Fruit fly (Drosophila melanogaster) whole organism, prepupa: Measurements from ENCODE around the gene CG14190.

Experiments
- CG10669 ChIP-seq: fragments of 200-800 bp; sonication (Bioruptor generic); optimal IDR thresholded peaks from 3 replicates; lab custom pipeline; 2018; ENCODE audit warnings: missing biosample characterization, mild to moderate bottlenecking, missing genetic modification characterization, moderate library complexity
- CG11294 ChIP-seq: fragments of 200-800 bp; sonication (Bioruptor generic); IDR thresholded peaks from 2 replicates; pipeline ENCODE4 v1.3.6; 2022; ENCODE audit warnings: missing biosample characterization, missing genetic modification characterization
- CG15336 ChIP-seq: fragments of 200-800 bp; sonication (Bioruptor generic); IDR thresholded peaks from 2 replicates; pipeline ENCODE4 v1.3.6; 2022; ENCODE audit warnings: missing biosample characterization, missing genetic modification characterization
- CG16779 ChIP-seq: fragments of 200-800 bp; sonication (Bioruptor generic); optimal IDR thresholded peaks from 3 replicates; lab custom pipeline; 2017; ENCODE audit warnings: missing biosample characterization, mild to moderate bottlenecking, missing genetic modification characterization
- CG31627 ChIP-seq: fragments of 200-800 bp; sonication (Bioruptor generic); optimal IDR thresholded peaks from 3 replicates; lab custom pipeline; 2016; ENCODE audit warnings: missing biosample characterization, missing genetic modification characterization
- CG32006 ChIP-seq: fragments of 200-800 bp; sonication (Bioruptor generic); optimal IDR thresholded peaks from 3 replicates; lab custom pipeline; 2017; ENCODE audit warnings: missing biosample characterization, mild to moderate bottlenecking, missing genetic modification characterization
- CG34406 ChIP-seq: fragments of 200-800 bp; sonication (Bioruptor generic); optimal IDR thresholded peaks from 3 replicates; lab custom pipeline; 2016; ENCODE audit warnings: missing biosample characterization, missing genetic modification characterization
- CG4318 ChIP-seq: fragments of 200-800 bp; sonication (Bioruptor generic); optimal IDR thresholded peaks from 3 replicates; lab custom pipeline; 2017; ENCODE audit warnings: missing biosample characterization, mild to moderate bottlenecking, missing genetic modification characterization
- CG6163 ChIP-seq: fragments of 200-800 bp; sonication (Bioruptor generic); IDR thresholded peaks from 3 replicates; pipeline ENCODE4 v1.3.6; 2022; ENCODE audit warnings: missing biosample characterization, missing genetic modification characterization
- CG6792 ChIP-seq: fragments of 200-800 bp; sonication (Bioruptor generic); optimal IDR thresholded peaks from 3 replicates; lab custom pipeline; 2016; ENCODE audit warnings: missing biosample characterization, missing genetic modification characterization
- CG6854 ChIP-seq: fragments of 200-800 bp; sonication (Bioruptor generic); optimal IDR thresholded peaks from 2 replicates; lab custom pipeline; 2017; ENCODE audit warnings: missing biosample characterization, mild to moderate bottlenecking, missing genetic modification characterization
- CG8632 ChIP-seq: fragments of 200-800 bp; sonication (Bioruptor generic); optimal IDR thresholded peaks from 3 replicates; lab custom pipeline; 2016; ENCODE audit warnings: missing biosample characterization, missing genetic modification characterization
- CG9139 ChIP-seq: fragments of 200-800 bp; sonication (Bioruptor generic); optimal IDR thresholded peaks from 3 replicates; lab custom pipeline; 2017; ENCODE audit warnings: missing biosample characterization, mild to moderate bottlenecking, missing genetic modification characterization
- Eip75B ChIP-seq: fragments of 200-800 bp; sonication (Bioruptor generic); optimal IDR thresholded peaks from 3 replicates; lab custom pipeline; 2016; ENCODE audit warnings: missing biosample characterization, missing genetic modification characterization
- Eip78C ChIP-seq: fragments of 200-800 bp; sonication (Bioruptor generic); peaks from one replicate; lab custom pipeline; 2016; ENCODE audit warnings: missing biosample characterization, missing genetic modification characterization
- Eip93F ChIP-seq: fragments of 200-800 bp; sonication (Bioruptor generic); optimal IDR thresholded peaks from 2 replicates; lab custom pipeline; 2016; ENCODE audit warnings: missing biosample characterization, mild to moderate bottlenecking, missing genetic modification characterization
- Ets21C ChIP-seq: fragments of 200-800 bp; sonication (Bioruptor generic); optimal IDR thresholded peaks from 3 replicates; lab custom pipeline; 2016; ENCODE audit warnings: missing biosample characterization, missing genetic modification characterization
- Ets96B ChIP-seq: fragments of 200-800 bp; optimal IDR thresholded peaks from 2 replicates; lab custom pipeline; 2019; ENCODE audit warnings: missing biosample characterization, mild to moderate bottlenecking, missing genetic modification characterization, moderate library complexity
- Hr38 ChIP-seq: sonication (Bioruptor generic); optimal IDR thresholded peaks from 2 replicates; lab custom pipeline; 2016; ENCODE audit warnings: missing biosample characterization, missing genetic modification characterization
- Hr39 ChIP-seq: fragments of 200-800 bp; sonication (Bioruptor generic); optimal IDR thresholded peaks from 2 replicates; lab custom pipeline; 2016; ENCODE audit warnings: missing biosample characterization, missing genetic modification characterization
- Hr4 ChIP-seq: fragments of 200-800 bp; sonication (Bioruptor generic); optimal IDR thresholded peaks from 3 replicates; lab custom pipeline; 2016; ENCODE audit warnings: missing biosample characterization, missing genetic modification characterization
- OdsH ChIP-seq: fragments of 200-800 bp; sonication (Bioruptor generic); optimal IDR thresholded peaks from 3 replicates; lab custom pipeline; 2016; ENCODE audit warnings: missing biosample characterization, missing genetic modification characterization
- Smox ChIP-seq: fragments of 200-800 bp; sonication (Bioruptor generic); optimal IDR thresholded peaks from 3 replicates; lab custom pipeline; 2016; ENCODE audit warnings: missing biosample characterization, missing genetic modification characterization
- Sox102F ChIP-seq: fragments of 200-800 bp; sonication (Bioruptor generic); optimal IDR thresholded peaks from 2 replicates; lab custom pipeline; 2016; ENCODE audit warnings: missing biosample characterization, mild to moderate bottlenecking, missing genetic modification characterization
- Sox14 ChIP-seq: fragments of 200-800 bp; sonication (Bioruptor generic); optimal IDR thresholded peaks from 3 replicates; lab custom pipeline; 2016; ENCODE audit warnings: missing biosample characterization, missing genetic modification characterization
- Sox15 ChIP-seq: fragments of 200-800 bp; sonication (Bioruptor generic); optimal IDR thresholded peaks from 3 replicates; lab custom pipeline; 2016; ENCODE audit warnings: missing biosample characterization, missing genetic modification characterization
- achi ChIP-seq: fragments of 200-800 bp; sonication (Bioruptor generic); optimal IDR thresholded peaks from 3 replicates; lab custom pipeline; 2016; ENCODE audit warnings: missing biosample characterization, missing genetic modification characterization
- acj6 ChIP-seq: fragments of 200-800 bp; sonication (Bioruptor generic); optimal IDR thresholded peaks from 3 replicates; lab custom pipeline; 2016; ENCODE audit warnings: missing biosample characterization, missing genetic modification characterization
- dac ChIP-seq: fragments of 200-800 bp; sonication (Bioruptor generic); optimal IDR thresholded peaks from 2 replicates; lab custom pipeline; 2017; ENCODE audit warnings: missing biosample characterization, mild to moderate bottlenecking, missing genetic modification characterization
- dsx ChIP-seq: fragments of 200-800 bp; optimal IDR thresholded peaks from 3 replicates; lab custom pipeline; 2019; ENCODE audit warnings: missing biosample characterization, mild to moderate bottlenecking, missing genetic modification characterization, moderate library complexity; ENCODE audit not compliant: poor library complexity, severe bottlenecking
- esn ChIP-seq: fragments of 200-800 bp; sonication (Bioruptor generic); optimal IDR thresholded peaks from 2 replicates; lab custom pipeline; 2016; ENCODE audit warnings: missing biosample characterization, mild to moderate bottlenecking, missing genetic modification characterization, moderate library complexity
- salr ChIP-seq, 2 experiments: fragments of 200-800 bp; sonication (Bioruptor generic); optimal IDR thresholded peaks; 3 replicates each; lab custom pipeline; 2016 to 2018; ENCODE audit warnings: missing biosample characterization in 2 of 2, missing genetic modification characterization in 2 of 2, mild to moderate bottlenecking in 1 of 2
- spab ChIP-seq: fragments of 200-800 bp; sonication (Bioruptor generic); optimal IDR thresholded peaks from 2 replicates; lab custom pipeline; 2017; ENCODE audit warnings: missing biosample characterization, mild to moderate bottlenecking, missing genetic modification characterization, missing genetic modification reagents
- svp ChIP-seq: fragments of 200-800 bp; sonication (Bioruptor generic); peaks from one replicate; lab custom pipeline; 2016; ENCODE audit warnings: missing biosample characterization, missing genetic modification characterization
- topi ChIP-seq: fragments of 200-800 bp; sonication (Bioruptor generic); optimal IDR thresholded peaks from 3 replicates; lab custom pipeline; 2016; ENCODE audit warnings: missing biosample characterization, missing genetic modification characterization

Gene CG14190

dm6 chrX:19074585-19074984 lies 17.9 kb downstream of the CG14190 start:
- TF ChIP-seq salr (GFP tag; optimal IDR thresholded peaks at IDR 0.05; lab: Kevin White, UChicago): no peak
- TF ChIP-seq Ets96B: no peak
- TF ChIP-seq CG32006 (GFP tag; lab: Kevin White, UChicago): no peak
- no peak for TF ChIP-seq Hr38
- no peak for TF ChIP-seq CG6792

DNA sequence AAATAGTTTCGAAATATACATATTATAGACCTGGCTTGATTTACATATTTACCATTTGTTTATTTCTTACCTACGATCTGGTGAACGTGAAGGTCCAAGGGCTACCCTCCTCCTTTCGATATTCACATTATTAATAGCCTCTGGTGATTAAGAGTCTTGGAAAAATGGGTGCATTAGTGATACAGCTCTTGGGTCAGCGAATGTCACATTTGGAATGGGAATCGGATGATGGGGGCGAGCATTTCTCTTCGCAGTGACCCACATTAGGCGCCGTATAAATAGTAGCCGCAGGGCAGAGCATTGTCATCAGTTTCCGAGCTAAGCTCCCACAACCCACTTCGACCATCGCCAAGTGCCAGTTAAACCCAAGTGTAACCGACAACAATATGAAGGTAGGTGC lies 20.7 kb downstream of the CG14190 start, which contains the start of gene CG7406:
Gene CG7406, plus strand, starts transcription at position 301 of the 400 bp plus-strand sequence.
- no peak for TF ChIP-seq CG9139
- TF ChIP-seq CG10669 (GFP tag; lab: Kevin White, UChicago): no peak
- no peak for TF ChIP-seq Sox14 (GFP tag; lab: Kevin White, UChicago)
- no peak for TF ChIP-seq CG15336 (GFP tag; lab: Robert Waterston, UW)
- no peak for TF ChIP-seq acj6
- no peak for TF ChIP-seq achi (GFP tag; lab: Kevin White, UChicago)
- no peak for TF ChIP-seq CG8632
- no peak for TF ChIP-seq CG6792
- no peak for TF ChIP-seq salr (GFP tag; optimal IDR thresholded peaks at IDR 0.05; lab: Kevin White, UChicago)
- no peak for TF ChIP-seq svp (GFP tag; lab: Kevin White, UChicago)
- TF ChIP-seq Eip93F (GFP tag; lab: Kevin White, UChicago): no peak
- no peak for TF ChIP-seq Sox15 (GFP tag; lab: Kevin White, UChicago)
- no peak for TF ChIP-seq dac (GFP tag; lab: Kevin White, UChicago)
- TF ChIP-seq Ets21C: no peak
- TF ChIP-seq CG11294: no peak
- no peak for TF ChIP-seq CG31627
- TF ChIP-seq CG6854 (GFP tag; lab: Kevin White, UChicago): no peak

- no peak for TF ChIP-seq dsx (GFP tag; lab: Kevin White, UChicago)
- TF ChIP-seq spab: no peak
- TF ChIP-seq CG16779: no peak
- no peak for TF ChIP-seq Sox102F (GFP tag; lab: Kevin White, UChicago)
- TF ChIP-seq esn (GFP tag; lab: Kevin White, UChicago): no peak
- no peak for TF ChIP-seq Hr39
These were observed 24.7 kb downstream of the CG14190 start, which contains the start of gene CG14191 for dm6 chrX:19081365-19081764. CG14191 (plus strand) TSS chrX:19081665.

DNA sequence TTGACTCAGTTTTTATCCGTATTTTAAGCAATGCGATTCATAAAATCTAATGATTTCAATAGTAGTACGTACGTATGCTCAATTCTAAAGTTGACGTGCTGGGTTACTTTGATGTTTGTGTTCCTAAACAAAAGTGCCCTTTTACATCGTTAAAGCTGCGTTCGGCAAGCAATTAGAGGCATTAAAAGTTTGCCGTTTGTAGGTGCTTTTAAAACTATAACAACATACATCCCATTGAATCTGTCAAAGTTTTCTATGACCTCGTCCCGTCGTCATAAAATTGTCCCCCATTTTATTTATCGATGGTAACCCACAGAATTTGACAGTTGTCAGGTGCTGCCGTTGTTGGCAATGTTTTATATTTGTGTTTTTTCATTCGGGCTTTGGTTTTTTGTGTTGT lies 26.5 kb downstream of the CG14190 start, which contains the start of gene CG7423:
Gene CG7423, minus strand, starts transcription at position 101 of the 400 bp plus-strand sequence.
- TF ChIP-seq CG31627: no peak
- TF ChIP-seq topi: no peak
- no peak for TF ChIP-seq CG8632
- TF ChIP-seq CG15336 (GFP tag; lab: Robert Waterston, UW): no peak
- TF ChIP-seq CG6792: no peak
- TF ChIP-seq CG34406 (GFP tag; lab: Kevin White, UChicago): no peak
- TF ChIP-seq Sox15 (GFP tag; lab: Kevin White, UChicago): no peak
- no peak for TF ChIP-seq Eip93F (GFP tag; lab: Kevin White, UChicago)
- no peak for TF ChIP-seq CG6854 (GFP tag; lab: Kevin White, UChicago)
- no peak for TF ChIP-seq Smox
- no peak for TF ChIP-seq Eip75B (GFP tag; lab: Kevin White, UChicago)

DNA sequence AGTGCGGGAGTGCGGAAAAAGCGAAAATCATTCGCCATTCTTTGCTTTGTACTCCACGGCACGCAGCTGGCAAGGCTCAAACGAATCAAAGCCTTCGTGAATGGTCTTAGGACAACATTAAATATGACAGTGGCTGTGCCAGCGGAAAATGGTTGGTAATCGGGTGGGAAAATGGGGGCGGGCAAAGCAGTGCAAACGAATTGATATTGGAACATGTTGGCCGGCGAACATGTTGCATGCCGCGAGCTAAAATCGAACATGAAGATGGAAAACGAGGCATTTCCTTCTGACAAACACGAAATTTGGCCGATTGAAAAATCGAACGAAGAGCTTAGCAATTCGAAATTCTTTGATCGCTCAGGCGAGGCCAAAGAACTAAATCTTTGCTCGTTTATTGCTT lies 39.5 kb downstream of the CG14190 start:
- no peak for TF ChIP-seq CG6163 (GFP tag; lab: Robert Waterston, UW)
- TF ChIP-seq dac (GFP tag; lab: Kevin White, UChicago): no peak
- TF ChIP-seq CG15336 (GFP tag; lab: Robert Waterston, UW): no peak
- no peak for TF ChIP-seq CG34406 (GFP tag; lab: Kevin White, UChicago)
- no peak for TF ChIP-seq Hr4 (GFP tag; lab: Kevin White, UChicago)
- TF ChIP-seq acj6: no peak
- TF ChIP-seq CG6792: no peak
- no peak for TF ChIP-seq CG4318 (GFP tag; lab: Kevin White, UChicago)
- TF ChIP-seq esn (GFP tag; lab: Kevin White, UChicago): no peak
- no peak for TF ChIP-seq Hr38
- no peak for TF ChIP-seq achi (GFP tag; lab: Kevin White, UChicago)
- no peak for TF ChIP-seq CG11294
- TF ChIP-seq Eip93F (GFP tag; lab: Kevin White, UChicago): no peak
- TF ChIP-seq Eip78C: no peak
- no peak for TF ChIP-seq salr (GFP tag; optimal IDR thresholded peaks at IDR 0.05; lab: Kevin White, UChicago)
- TF ChIP-seq OdsH (GFP tag; lab: Kevin White, UChicago): no peak
- TF ChIP-seq Ets21C: no peak
